Fruit fly (Drosophila melanogaster) whole organism, prepupa: ENCODE results near the gene dpr16.

Experiments used
- Blimp-1 ChIP-seq: fragments of 200-800 bp; sonication (Bioruptor generic); optimal IDR thresholded peaks from 3 replicates; lab custom pipeline; 2017; ENCODE audit warnings: missing biosample characterization, missing genetic modification characterization, mild to moderate bottlenecking, moderate library complexity, missing genetic modification reagents
- CG10669 ChIP-seq: fragments of 200-800 bp; sonication (Bioruptor generic); optimal IDR thresholded peaks from 3 replicates; lab custom pipeline; 2018; ENCODE audit warnings: missing biosample characterization, mild to moderate bottlenecking, missing genetic modification characterization, moderate library complexity
- CG1621 ChIP-seq: fragments of 200-800 bp; sonication (Bioruptor generic); optimal IDR thresholded peaks from 3 replicates; lab custom pipeline; 2018; ENCODE audit warnings: missing biosample characterization, mild to moderate bottlenecking, missing genetic modification characterization
- CG3032 ChIP-seq: fragments of 200-800 bp; optimal IDR thresholded peaks from 2 replicates; lab custom pipeline; 2019; ENCODE audit warnings: missing biosample characterization, mild to moderate bottlenecking, missing genetic modification characterization, moderate library complexity
- CG32006 ChIP-seq: fragments of 200-800 bp; sonication (Bioruptor generic); optimal IDR thresholded peaks from 3 replicates; lab custom pipeline; 2017; ENCODE audit warnings: missing biosample characterization, mild to moderate bottlenecking, missing genetic modification characterization
- CG4318 ChIP-seq: fragments of 200-800 bp; sonication (Bioruptor generic); optimal IDR thresholded peaks from 3 replicates; lab custom pipeline; 2017; ENCODE audit warnings: missing biosample characterization, mild to moderate bottlenecking, missing genetic modification characterization
- CG6163 ChIP-seq: fragments of 200-800 bp; sonication (Bioruptor generic); IDR thresholded peaks from 3 replicates; pipeline ENCODE4 v1.3.6; 2022; ENCODE audit warnings: missing biosample characterization, missing genetic modification characterization
- CG6276 ChIP-seq: fragments of 200-800 bp; sonication (Bioruptor generic); optimal IDR thresholded peaks from 2 replicates; lab custom pipeline; 2017; ENCODE audit warnings: missing biosample characterization, mild to moderate bottlenecking, missing genetic modification characterization
- CG6792 ChIP-seq: fragments of 200-800 bp; sonication (Bioruptor generic); optimal IDR thresholded peaks from 3 replicates; lab custom pipeline; 2016; ENCODE audit warnings: missing biosample characterization, missing genetic modification characterization
- CG6808 ChIP-seq: fragments of 200-800 bp; sonication (Bioruptor generic); optimal IDR thresholded peaks from 3 replicates; lab custom pipeline; 2017; ENCODE audit warnings: missing biosample characterization, missing genetic modification characterization, mild to moderate bottlenecking, moderate library complexity, missing genetic modification reagents
- CG7368 ChIP-seq: fragments of 200-800 bp; sonication (Bioruptor generic); optimal IDR thresholded peaks from 3 replicates; lab custom pipeline; 2016; ENCODE audit warnings: missing biosample characterization, missing genetic modification characterization
- CG8319 ChIP-seq: fragments of 200-800 bp; sonication (Bioruptor generic); optimal IDR thresholded peaks from 3 replicates; lab custom pipeline; 2016; ENCODE audit warnings: missing biosample characterization, missing genetic modification characterization
- CG8632 ChIP-seq: fragments of 200-800 bp; sonication (Bioruptor generic); optimal IDR thresholded peaks from 3 replicates; lab custom pipeline; 2016; ENCODE audit warnings: missing biosample characterization, missing genetic modification characterization
- Eip75B ChIP-seq: fragments of 200-800 bp; sonication (Bioruptor generic); optimal IDR thresholded peaks from 3 replicates; lab custom pipeline; 2016; ENCODE audit warnings: missing biosample characterization, missing genetic modification characterization
- Eip78C ChIP-seq: fragments of 200-800 bp; sonication (Bioruptor generic); peaks from one replicate; lab custom pipeline; 2016; ENCODE audit warnings: missing biosample characterization, missing genetic modification characterization
- Ets21C ChIP-seq: fragments of 200-800 bp; sonication (Bioruptor generic); optimal IDR thresholded peaks from 3 replicates; lab custom pipeline; 2016; ENCODE audit warnings: missing biosample characterization, missing genetic modification characterization
- Ets96B ChIP-seq: fragments of 200-800 bp; optimal IDR thresholded peaks from 2 replicates; lab custom pipeline; 2019; ENCODE audit warnings: missing biosample characterization, mild to moderate bottlenecking, missing genetic modification characterization, moderate library complexity
- Gug ChIP-seq: fragments of 200-800 bp; sonication (Bioruptor generic); IDR thresholded peaks from 2 replicates; pipeline ENCODE4 v1.3.6; 2022; ENCODE audit warnings: missing biosample characterization, missing genetic modification characterization
- Hr39 ChIP-seq: fragments of 200-800 bp; sonication (Bioruptor generic); optimal IDR thresholded peaks from 2 replicates; lab custom pipeline; 2016; ENCODE audit warnings: missing biosample characterization, missing genetic modification characterization
- Hr4 ChIP-seq: fragments of 200-800 bp; sonication (Bioruptor generic); optimal IDR thresholded peaks from 3 replicates; lab custom pipeline; 2016; ENCODE audit warnings: missing biosample characterization, missing genetic modification characterization
- Met ChIP-seq: fragments of 200-800 bp; sonication (Bioruptor generic); optimal IDR thresholded peaks from 3 replicates; lab custom pipeline; 2016; ENCODE audit warnings: missing biosample characterization, missing genetic modification characterization
- Sox102F ChIP-seq: fragments of 200-800 bp; sonication (Bioruptor generic); optimal IDR thresholded peaks from 2 replicates; lab custom pipeline; 2016; ENCODE audit warnings: missing biosample characterization, mild to moderate bottlenecking, missing genetic modification characterization
- Sox15 ChIP-seq: fragments of 200-800 bp; sonication (Bioruptor generic); optimal IDR thresholded peaks from 3 replicates; lab custom pipeline; 2016; ENCODE audit warnings: missing biosample characterization, missing genetic modification characterization
- cyc ChIP-seq: fragments of 200-800 bp; sonication (Bioruptor generic); optimal IDR thresholded peaks from 3 replicates; lab custom pipeline; 2016; ENCODE audit warnings: missing biosample characterization, missing genetic modification characterization
- dsx ChIP-seq: fragments of 200-800 bp; optimal IDR thresholded peaks from 3 replicates; lab custom pipeline; 2019; ENCODE audit warnings: missing biosample characterization, mild to moderate bottlenecking, missing genetic modification characterization, moderate library complexity; ENCODE audit not compliant: poor library complexity, severe bottlenecking
- eg ChIP-seq: fragments of 200-800 bp; sonication (Bioruptor generic); IDR thresholded peaks from 3 replicates; pipeline ENCODE4 v1.3.6; 2022; ENCODE audit warnings: missing biosample characterization, missing genetic modification characterization
- esn ChIP-seq: fragments of 200-800 bp; sonication (Bioruptor generic); optimal IDR thresholded peaks from 2 replicates; lab custom pipeline; 2016; ENCODE audit warnings: missing biosample characterization, mild to moderate bottlenecking, missing genetic modification characterization, moderate library complexity
- fd59A ChIP-seq: fragments of 200-800 bp; sonication (Bioruptor generic); optimal IDR thresholded peaks from 2 replicates; lab custom pipeline; 2017; ENCODE audit warnings: missing biosample characterization, mild to moderate bottlenecking, missing genetic modification characterization, missing genetic modification reagents
- fd85E ChIP-seq: fragments of 200-800 bp; sonication (Bioruptor generic); optimal IDR thresholded peaks from 3 replicates; lab custom pipeline; 2016; ENCODE audit warnings: missing biosample characterization, missing genetic modification characterization
- fkh ChIP-seq: fragments of 200-800 bp; sonication (Bioruptor generic); optimal IDR thresholded peaks from 3 replicates; lab custom pipeline; 2017; ENCODE audit warnings: missing biosample characterization, mild to moderate bottlenecking, missing genetic modification characterization, moderate library complexity
- pdm3 ChIP-seq: fragments of 200-800 bp; sonication (Bioruptor generic); optimal IDR thresholded peaks from 3 replicates; lab custom pipeline; 2016; ENCODE audit warnings: missing biosample characterization, missing genetic modification characterization
- spab ChIP-seq: fragments of 200-800 bp; sonication (Bioruptor generic); optimal IDR thresholded peaks from 2 replicates; lab custom pipeline; 2017; ENCODE audit warnings: missing biosample characterization, mild to moderate bottlenecking, missing genetic modification characterization, missing genetic modification reagents
- ss ChIP-seq, 2 experiments: fragments of 200-800 bp; sonication (Bioruptor generic); optimal IDR thresholded peaks; 2 replicates in 1 of 2; 3 replicates in 1 of 2; lab custom pipeline; 2017 to 2018; ENCODE audit warnings: mild to moderate bottlenecking in 2 of 2, missing biosample characterization in 2 of 2, missing genetic modification characterization in 2 of 2, moderate library complexity in 1 of 2
- svp ChIP-seq: fragments of 200-800 bp; sonication (Bioruptor generic); peaks from one replicate; lab custom pipeline; 2016; ENCODE audit warnings: missing biosample characterization, missing genetic modification characterization
- topi ChIP-seq: fragments of 200-800 bp; sonication (Bioruptor generic); optimal IDR thresholded peaks from 3 replicates; lab custom pipeline; 2016; ENCODE audit warnings: missing biosample characterization, missing genetic modification characterization
- vri ChIP-seq: fragments of 200-800 bp; sonication (Bioruptor generic); optimal IDR thresholded peaks from 3 replicates; lab custom pipeline; 2016; ENCODE audit warnings: missing biosample characterization, mild to moderate bottlenecking, missing genetic modification characterization

The dpr16 gene

dm6 chr3R:5103362-5104003 is 47.2 kb upstream of the dpr16 start (continued):
- no peak for TF ChIP-seq fd85E
- TF ChIP-seq topi (GFP tag; lab: Kevin White, UChicago) = peak; percentile 55
- peak; percentile 13 for TF ChIP-seq vri
- TF ChIP-seq Ets21C (GFP tag; lab: Kevin White, UChicago) = peak; percentile 52
- TF ChIP-seq Eip78C (GFP tag; lab: Kevin White, UChicago) = peak; percentile 85
- peak; percentile 7 for TF ChIP-seq CG3032 (tag; lab: Kevin White, UChicago)
- TF ChIP-seq spab (GFP tag; lab: Kevin White, UChicago) = peak; percentile 11
- TF ChIP-seq, all 60 proteins: peak for 37

- TF ChIP-seq Gug (GFP tag; lab: Robert Waterston, UW) = no peak
- TF ChIP-seq CG32006 (GFP tag; lab: Kevin White, UChicago) = no peak
- TF ChIP-seq fkh (GFP tag; lab: Kevin White, UChicago) = peak; percentile 68
Measured at dm6 chr3R:5104212-5104611, 46.5 kb upstream of the dpr16 start.

DNA sequence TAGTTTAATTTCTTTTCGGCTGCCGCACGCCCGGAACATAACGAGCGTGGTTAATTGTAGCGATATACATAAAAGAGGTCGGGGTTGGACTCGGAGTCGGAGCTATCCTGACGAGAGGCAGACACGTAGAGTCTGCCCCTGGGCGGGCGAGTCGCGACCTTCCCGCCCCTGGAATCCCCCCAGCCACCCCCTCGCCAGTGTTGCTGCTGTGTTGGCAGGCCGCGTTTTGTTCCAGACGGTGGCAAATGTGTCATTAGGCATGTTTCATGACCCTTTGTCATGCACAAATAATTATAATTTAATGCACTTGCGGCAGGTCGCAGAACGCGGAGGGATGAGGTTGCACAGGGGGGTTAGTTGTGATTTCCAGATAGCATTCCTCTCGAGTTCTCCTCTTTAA is 45.3 kb upstream of the dpr16 start:
- TF ChIP-seq Ets21C (GFP tag; lab: Kevin White, UChicago) (no peak), pdm3 (GFP tag; lab: Kevin White, UChicago) (no peak), ss (GFP tag; optimal IDR thresholded peaks at IDR 0.05; lab: Kevin White, UChicago) (peak in 1 of 2 experiments; percentile 77), CG4318 (GFP tag; lab: Kevin White, UChicago) (no peak)

- peak; percentile 12 for TF ChIP-seq Eip78C (GFP tag; lab: Kevin White, UChicago)
- TF ChIP-seq fkh (GFP tag; lab: Kevin White, UChicago) = peak; percentile 88
- TF ChIP-seq Hr4 = no peak
- TF ChIP-seq, all 60 proteins: peak for 2
Measured at dm6 chr3R:5106917-5107316, 43.8 kb upstream of the dpr16 start.

- no peak for TF ChIP-seq Eip78C (GFP tag; lab: Kevin White, UChicago)
- TF ChIP-seq fd85E = no peak
- TF ChIP-seq fkh (GFP tag; lab: Kevin White, UChicago) = peak; percentile 100
- no peak for TF ChIP-seq esn (GFP tag; lab: Kevin White, UChicago)
- no peak for TF ChIP-seq Hr39 (GFP tag; lab: Kevin White, UChicago)
- TF ChIP-seq Ets96B = no peak
- TF ChIP-seq Hr4 = no peak
- TF ChIP-seq, all 60 proteins: peak for 1
Measured at dm6 chr3R:5108034-5108433, 42.7 kb upstream of the dpr16 start.

DNA sequence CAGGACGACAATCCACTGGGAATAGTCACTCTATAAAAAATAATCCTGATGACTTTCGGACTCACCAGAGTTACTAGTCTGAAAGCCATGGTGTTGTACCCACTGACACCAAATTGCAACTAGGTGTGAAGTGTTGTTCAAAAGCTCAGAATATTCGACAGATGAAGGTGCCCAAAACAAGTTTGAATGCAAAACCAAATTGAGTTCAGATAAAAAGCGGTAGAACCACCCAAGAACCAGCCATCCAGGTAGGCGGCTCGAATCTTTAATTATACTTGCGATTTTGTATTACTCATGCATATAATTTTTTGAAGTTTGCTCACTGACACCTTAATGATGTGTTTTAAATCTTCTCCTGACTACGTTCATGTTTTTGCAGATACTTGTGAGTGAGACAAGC is 41.6 kb upstream of the dpr16 start, which contains the start of gene CG43131:
Gene CG43131 (minus strand): TSS at position 101 of the 400 bp plus-strand sequence.
- TF ChIP-seq cyc (no peak), svp (peak; percentile 11)

- TF ChIP-seq fd59A (no peak), CG1621 (tag; lab: Kevin White, UChicago) (no peak), CG6276 (GFP tag; lab: Kevin White, UChicago) (no peak), Ets21C (GFP tag; lab: Kevin White, UChicago) (no peak), CG7368 (no peak), dsx (GFP tag; lab: Kevin White, UChicago) (peak; percentile 2), spab (GFP tag; lab: Kevin White, UChicago) (no peak), Blimp-1 (GFP tag; lab: Kevin White, UChicago) (no peak), eg (GFP tag; lab: Robert Waterston, UW) (no peak), Ets96B (no peak), CG10669 (GFP tag; lab: Kevin White, UChicago) (no peak), esn (GFP tag; lab: Kevin White, UChicago) (no peak), svp (peak; percentile 11), fd85E (no peak), Met (no peak), CG8632 (GFP tag; lab: Kevin White, UChicago) (no peak), cyc (no peak), CG4318 (GFP tag; lab: Kevin White, UChicago) (no peak), Sox15 (no peak), CG6163 (no peak), CG6792 (GFP tag; lab: Kevin White, UChicago) (no peak), Eip75B (no peak), CG6808 (GFP tag; lab: Kevin White, UChicago) (no peak), Sox102F (GFP tag; lab: Kevin White, UChicago) (peak; percentile 18), CG8319 (GFP tag; lab: Kevin White, UChicago) (no peak)
Measured at dm6 chr3R:5109558-5110211, 41.0 kb upstream of the dpr16 start.
